Fruit fly (Drosophila melanogaster) whole organism, prepupa: ENCODE results near the gene Arpc3B.

ENCODE experiments used
- Blimp-1 ChIP-seq: fragments of 200-800 bp; sonication (Bioruptor generic); optimal IDR thresholded peaks from 3 replicates; lab custom pipeline; 2017; ENCODE audit warnings: missing biosample characterization, missing genetic modification characterization, mild to moderate bottlenecking, moderate library complexity, missing genetic modification reagents
- CG10631 ChIP-seq: fragments of 200-800 bp; sonication (Bioruptor generic); optimal IDR thresholded peaks from 2 replicates; lab custom pipeline; 2016; ENCODE audit warnings: missing biosample characterization, missing genetic modification characterization
- CG11762 ChIP-seq: fragments of 200-800 bp; sonication (Bioruptor generic); optimal IDR thresholded peaks from 3 replicates; lab custom pipeline; 2016; ENCODE audit warnings: missing biosample characterization, missing genetic modification characterization; ENCODE audit not compliant: insufficient read depth
- CG11902 ChIP-seq: fragments of 200-800 bp; sonication (Bioruptor generic); optimal IDR thresholded peaks from 3 replicates; lab custom pipeline; 2016; ENCODE audit warnings: missing biosample characterization, missing genetic modification characterization
- CG15336 ChIP-seq: fragments of 200-800 bp; sonication (Bioruptor generic); IDR thresholded peaks from 2 replicates; pipeline ENCODE4 v1.3.6; 2022; ENCODE audit warnings: missing biosample characterization, missing genetic modification characterization
- CG1621 ChIP-seq: fragments of 200-800 bp; sonication (Bioruptor generic); optimal IDR thresholded peaks from 3 replicates; lab custom pipeline; 2018; ENCODE audit warnings: missing biosample characterization, mild to moderate bottlenecking, missing genetic modification characterization
- CG16779 ChIP-seq: fragments of 200-800 bp; sonication (Bioruptor generic); optimal IDR thresholded peaks from 3 replicates; lab custom pipeline; 2017; ENCODE audit warnings: missing biosample characterization, mild to moderate bottlenecking, missing genetic modification characterization
- CG3032 ChIP-seq: fragments of 200-800 bp; optimal IDR thresholded peaks from 2 replicates; lab custom pipeline; 2019; ENCODE audit warnings: missing biosample characterization, mild to moderate bottlenecking, missing genetic modification characterization, moderate library complexity
- CG32006 ChIP-seq: fragments of 200-800 bp; sonication (Bioruptor generic); optimal IDR thresholded peaks from 3 replicates; lab custom pipeline; 2017; ENCODE audit warnings: missing biosample characterization, mild to moderate bottlenecking, missing genetic modification characterization
- CG34406 ChIP-seq: fragments of 200-800 bp; sonication (Bioruptor generic); optimal IDR thresholded peaks from 3 replicates; lab custom pipeline; 2016; ENCODE audit warnings: missing biosample characterization, missing genetic modification characterization
- CG3919 ChIP-seq: fragments of 200-800 bp; sonication (Bioruptor generic); optimal IDR thresholded peaks from 3 replicates; lab custom pipeline; 2016; ENCODE audit warnings: missing biosample characterization, missing genetic modification characterization
- CG4318 ChIP-seq: fragments of 200-800 bp; sonication (Bioruptor generic); optimal IDR thresholded peaks from 3 replicates; lab custom pipeline; 2017; ENCODE audit warnings: missing biosample characterization, mild to moderate bottlenecking, missing genetic modification characterization
- CG6163 ChIP-seq: fragments of 200-800 bp; sonication (Bioruptor generic); IDR thresholded peaks from 3 replicates; pipeline ENCODE4 v1.3.6; 2022; ENCODE audit warnings: missing biosample characterization, missing genetic modification characterization
- CG6276 ChIP-seq: fragments of 200-800 bp; sonication (Bioruptor generic); optimal IDR thresholded peaks from 2 replicates; lab custom pipeline; 2017; ENCODE audit warnings: missing biosample characterization, mild to moderate bottlenecking, missing genetic modification characterization
- CG6808 ChIP-seq: fragments of 200-800 bp; sonication (Bioruptor generic); optimal IDR thresholded peaks from 3 replicates; lab custom pipeline; 2017; ENCODE audit warnings: missing biosample characterization, missing genetic modification characterization, mild to moderate bottlenecking, moderate library complexity, missing genetic modification reagents
- CG6854 ChIP-seq: fragments of 200-800 bp; sonication (Bioruptor generic); optimal IDR thresholded peaks from 2 replicates; lab custom pipeline; 2017; ENCODE audit warnings: missing biosample characterization, mild to moderate bottlenecking, missing genetic modification characterization
- CG7368 ChIP-seq: fragments of 200-800 bp; sonication (Bioruptor generic); optimal IDR thresholded peaks from 3 replicates; lab custom pipeline; 2016; ENCODE audit warnings: missing biosample characterization, missing genetic modification characterization
- CG8119 ChIP-seq: fragments of 200-800 bp; sonication (Bioruptor generic); IDR thresholded peaks from 3 replicates; pipeline ENCODE4 v1.3.6; 2022; ENCODE audit warnings: missing biosample characterization, missing genetic modification characterization
- CG8632 ChIP-seq: fragments of 200-800 bp; sonication (Bioruptor generic); optimal IDR thresholded peaks from 3 replicates; lab custom pipeline; 2016; ENCODE audit warnings: missing biosample characterization, missing genetic modification characterization
- CG9139 ChIP-seq: fragments of 200-800 bp; sonication (Bioruptor generic); optimal IDR thresholded peaks from 3 replicates; lab custom pipeline; 2017; ENCODE audit warnings: missing biosample characterization, mild to moderate bottlenecking, missing genetic modification characterization
- Ets21C ChIP-seq: fragments of 200-800 bp; sonication (Bioruptor generic); optimal IDR thresholded peaks from 3 replicates; lab custom pipeline; 2016; ENCODE audit warnings: missing biosample characterization, missing genetic modification characterization
- Ets96B ChIP-seq: fragments of 200-800 bp; optimal IDR thresholded peaks from 2 replicates; lab custom pipeline; 2019; ENCODE audit warnings: missing biosample characterization, mild to moderate bottlenecking, missing genetic modification characterization, moderate library complexity
- Gug ChIP-seq: fragments of 200-800 bp; sonication (Bioruptor generic); IDR thresholded peaks from 2 replicates; pipeline ENCODE4 v1.3.6; 2022; ENCODE audit warnings: missing biosample characterization, missing genetic modification characterization
- Hr38 ChIP-seq: sonication (Bioruptor generic); optimal IDR thresholded peaks from 2 replicates; lab custom pipeline; 2016; ENCODE audit warnings: missing biosample characterization, missing genetic modification characterization
- Hr39 ChIP-seq: fragments of 200-800 bp; sonication (Bioruptor generic); optimal IDR thresholded peaks from 2 replicates; lab custom pipeline; 2016; ENCODE audit warnings: missing biosample characterization, missing genetic modification characterization
- Hr4 ChIP-seq: fragments of 200-800 bp; sonication (Bioruptor generic); optimal IDR thresholded peaks from 3 replicates; lab custom pipeline; 2016; ENCODE audit warnings: missing biosample characterization, missing genetic modification characterization
- Lpt ChIP-seq: fragments of 200-800 bp; sonication (Bioruptor generic); optimal IDR thresholded peaks from 3 replicates; lab custom pipeline; 2016; ENCODE audit warnings: missing biosample characterization, missing genetic modification characterization
- Met ChIP-seq: fragments of 200-800 bp; sonication (Bioruptor generic); optimal IDR thresholded peaks from 3 replicates; lab custom pipeline; 2016; ENCODE audit warnings: missing biosample characterization, missing genetic modification characterization
- OdsH ChIP-seq: fragments of 200-800 bp; sonication (Bioruptor generic); optimal IDR thresholded peaks from 3 replicates; lab custom pipeline; 2016; ENCODE audit warnings: missing biosample characterization, missing genetic modification characterization
- Sox102F ChIP-seq: fragments of 200-800 bp; sonication (Bioruptor generic); optimal IDR thresholded peaks from 2 replicates; lab custom pipeline; 2016; ENCODE audit warnings: missing biosample characterization, mild to moderate bottlenecking, missing genetic modification characterization
- Sox14 ChIP-seq: fragments of 200-800 bp; sonication (Bioruptor generic); optimal IDR thresholded peaks from 3 replicates; lab custom pipeline; 2016; ENCODE audit warnings: missing biosample characterization, missing genetic modification characterization
- achi ChIP-seq: fragments of 200-800 bp; sonication (Bioruptor generic); optimal IDR thresholded peaks from 3 replicates; lab custom pipeline; 2016; ENCODE audit warnings: missing biosample characterization, missing genetic modification characterization
- acj6 ChIP-seq: fragments of 200-800 bp; sonication (Bioruptor generic); optimal IDR thresholded peaks from 3 replicates; lab custom pipeline; 2016; ENCODE audit warnings: missing biosample characterization, missing genetic modification characterization
- dac ChIP-seq: fragments of 200-800 bp; sonication (Bioruptor generic); optimal IDR thresholded peaks from 2 replicates; lab custom pipeline; 2017; ENCODE audit warnings: missing biosample characterization, mild to moderate bottlenecking, missing genetic modification characterization
- dsx ChIP-seq: fragments of 200-800 bp; optimal IDR thresholded peaks from 3 replicates; lab custom pipeline; 2019; ENCODE audit warnings: missing biosample characterization, mild to moderate bottlenecking, missing genetic modification characterization, moderate library complexity; ENCODE audit not compliant: poor library complexity, severe bottlenecking
- eg ChIP-seq: fragments of 200-800 bp; sonication (Bioruptor generic); IDR thresholded peaks from 3 replicates; pipeline ENCODE4 v1.3.6; 2022; ENCODE audit warnings: missing biosample characterization, missing genetic modification characterization
- fd59A ChIP-seq: fragments of 200-800 bp; sonication (Bioruptor generic); optimal IDR thresholded peaks from 2 replicates; lab custom pipeline; 2017; ENCODE audit warnings: missing biosample characterization, mild to moderate bottlenecking, missing genetic modification characterization, missing genetic modification reagents
- fd85E ChIP-seq: fragments of 200-800 bp; sonication (Bioruptor generic); optimal IDR thresholded peaks from 3 replicates; lab custom pipeline; 2016; ENCODE audit warnings: missing biosample characterization, missing genetic modification characterization
- lz ChIP-seq: fragments of 200-800 bp; sonication (Bioruptor generic); optimal IDR thresholded peaks from 3 replicates; lab custom pipeline; 2016; ENCODE audit warnings: missing biosample characterization, missing genetic modification characterization
- net ChIP-seq: fragments of 200-800 bp; sonication (Bioruptor generic); optimal IDR thresholded peaks from 3 replicates; lab custom pipeline; 2016; ENCODE audit warnings: missing biosample characterization, missing genetic modification characterization
- pdm3 ChIP-seq: fragments of 200-800 bp; sonication (Bioruptor generic); optimal IDR thresholded peaks from 3 replicates; lab custom pipeline; 2016; ENCODE audit warnings: missing biosample characterization, missing genetic modification characterization
- salr ChIP-seq, 2 experiments: fragments of 200-800 bp; sonication (Bioruptor generic); optimal IDR thresholded peaks; 3 replicates each; lab custom pipeline; 2016 to 2018; ENCODE audit warnings: missing biosample characterization in 2 of 2, missing genetic modification characterization in 2 of 2, mild to moderate bottlenecking in 1 of 2
- spab ChIP-seq: fragments of 200-800 bp; sonication (Bioruptor generic); optimal IDR thresholded peaks from 2 replicates; lab custom pipeline; 2017; ENCODE audit warnings: missing biosample characterization, mild to moderate bottlenecking, missing genetic modification characterization, missing genetic modification reagents
- ss ChIP-seq, 2 experiments: fragments of 200-800 bp; sonication (Bioruptor generic); optimal IDR thresholded peaks; 2 replicates in 1 of 2; 3 replicates in 1 of 2; lab custom pipeline; 2017 to 2018; ENCODE audit warnings: mild to moderate bottlenecking in 2 of 2, missing biosample characterization in 2 of 2, missing genetic modification characterization in 2 of 2, moderate library complexity in 1 of 2
- svp ChIP-seq: fragments of 200-800 bp; sonication (Bioruptor generic); peaks from one replicate; lab custom pipeline; 2016; ENCODE audit warnings: missing biosample characterization, missing genetic modification characterization
- topi ChIP-seq: fragments of 200-800 bp; sonication (Bioruptor generic); optimal IDR thresholded peaks from 3 replicates; lab custom pipeline; 2016; ENCODE audit warnings: missing biosample characterization, missing genetic modification characterization

Arpc3B gene

DNA sequence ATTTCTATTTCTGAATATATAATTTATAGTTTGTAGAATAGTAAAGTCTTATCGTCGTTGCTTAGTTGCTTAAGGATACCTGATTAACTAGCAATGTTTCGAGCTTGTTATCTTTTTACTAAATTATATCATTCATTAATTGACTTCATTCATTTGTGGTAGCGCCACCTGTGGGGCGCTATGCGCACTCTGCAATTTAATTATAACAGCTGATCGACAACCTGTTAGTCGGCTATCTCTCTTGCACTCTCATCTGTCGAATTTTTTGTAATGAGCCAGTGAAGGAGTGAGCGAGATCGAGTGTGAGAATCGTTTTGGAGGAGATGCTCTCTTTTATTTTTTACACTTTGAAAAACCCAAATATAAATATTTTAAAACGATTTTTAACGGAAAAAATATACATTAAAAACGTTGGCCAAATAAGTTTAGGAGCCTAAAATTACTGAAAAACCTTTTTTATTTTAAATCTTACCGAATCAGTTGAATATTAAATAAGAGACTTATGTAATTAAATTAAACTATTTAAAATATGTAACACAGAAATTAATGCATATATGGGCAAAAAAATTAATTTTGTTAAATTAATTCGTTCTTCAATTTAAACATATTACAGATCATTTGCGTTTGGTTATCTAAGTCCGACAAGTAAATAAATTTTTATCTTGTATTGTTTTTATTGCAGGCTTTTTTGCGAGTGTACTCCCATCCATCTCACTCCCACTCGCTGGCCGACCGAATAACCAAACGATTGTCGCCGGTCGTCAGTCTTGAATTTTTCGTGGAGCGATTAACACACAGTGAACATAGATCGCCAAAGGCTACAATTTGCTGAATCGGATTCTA, 14.4 kb downstream of the Arpc3B start, which contains the start of the genes CG16700 and CG4991 (continued):
- peak; percentile 55 for TF ChIP-seq Lpt (GFP tag; lab: Kevin White, UChicago)
- TF ChIP-seq CG6163 (GFP tag; lab: Robert Waterston, UW) = peak; percentile 57; the same call in 2 of the 3 replicates
- TF ChIP-seq fd85E (GFP tag; lab: Kevin White, UChicago) = no peak
- peak; percentile 84 for TF ChIP-seq CG8632 (GFP tag; lab: Kevin White, UChicago)
- peak; percentile 58 for TF ChIP-seq CG11902 (GFP tag; lab: Kevin White, UChicago)
- peak; percentile 65 for TF ChIP-seq Ets96B
- TF ChIP-seq CG16779 (tag; lab: Kevin White, UChicago) = peak; percentile 22
- TF ChIP-seq CG4318 (GFP tag; lab: Kevin White, UChicago) = peak; percentile 75
- TF ChIP-seq salr (GFP tag; optimal IDR thresholded peaks at IDR 0.05; lab: Kevin White, UChicago) = peak in 1 of 2 experiments; percentile 86
- peak; percentile 92 for TF ChIP-seq svp (GFP tag; lab: Kevin White, UChicago)
- TF ChIP-seq dsx (GFP tag; lab: Kevin White, UChicago) = peak; percentile 66
- peak; percentile 8 for TF ChIP-seq Ets21C
- TF ChIP-seq pdm3 = peak; percentile 58
- TF ChIP-seq Sox14 (GFP tag; lab: Kevin White, UChicago) = peak; percentile 42
- TF ChIP-seq dac (GFP tag; lab: Kevin White, UChicago) = no peak
- TF ChIP-seq Sox102F (GFP tag; lab: Kevin White, UChicago) = peak; percentile 17
- peak; percentile 58 to 82 for TF ChIP-seq ss (GFP tag; optimal IDR thresholded peaks at IDR 0.05; lab: Kevin White, UChicago)
- peak; percentile 73 for TF ChIP-seq CG3919 (GFP tag; lab: Kevin White, UChicago)
- peak; percentile 39 for TF ChIP-seq spab (GFP tag; lab: Kevin White, UChicago)
- peak; percentile 63 for TF ChIP-seq Hr4 (GFP tag; lab: Kevin White, UChicago)
- peak; percentile 0 for TF ChIP-seq CG9139
- TF ChIP-seq CG6854 (GFP tag; lab: Kevin White, UChicago) = no peak
- peak; percentile 79 for TF ChIP-seq CG34406 (GFP tag; lab: Kevin White, UChicago)
- peak; percentile 76 for TF ChIP-seq CG6276
- peak; percentile 31 for TF ChIP-seq CG11762 (GFP tag; lab: Kevin White, UChicago)
- peak; percentile 77 for TF ChIP-seq OdsH (GFP tag; lab: Kevin White, UChicago)
- peak; percentile 71 for TF ChIP-seq CG3032
- peak; percentile 70 for TF ChIP-seq achi (GFP tag; lab: Kevin White, UChicago)
- no peak for TF ChIP-seq Hr38 (GFP tag; lab: Kevin White, UChicago)
- peak; percentile 60 for TF ChIP-seq Blimp-1 (GFP tag; lab: Kevin White, UChicago)
- TF ChIP-seq Met (GFP tag; lab: Kevin White, UChicago) = peak; percentile 70
- peak; percentile 69 for TF ChIP-seq acj6

DNA sequence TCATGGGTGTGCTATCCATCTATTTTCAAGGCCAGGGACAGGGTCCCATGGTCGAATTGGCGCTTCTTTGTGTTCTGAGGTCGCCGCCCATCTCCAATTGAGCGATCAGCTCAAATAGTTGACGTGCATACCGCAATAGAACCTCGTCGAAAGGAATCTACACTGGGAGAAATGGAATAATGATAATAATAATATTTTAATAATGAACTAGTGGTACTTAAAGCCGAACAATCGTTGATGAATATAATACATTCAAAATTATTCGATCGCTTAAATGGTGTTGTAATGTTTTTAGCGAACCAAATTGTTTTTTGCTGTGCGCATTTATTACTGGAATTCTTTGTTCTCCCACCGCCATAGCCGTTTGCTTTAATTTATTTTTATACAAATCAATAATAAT, 15.1 kb downstream of the Arpc3B start:
- TF ChIP-seq eg (GFP tag; lab: Robert Waterston, UW) (peak; percentile 40; the same call in 1 of the 3 replicates), Lpt (GFP tag; lab: Kevin White, UChicago) (no peak), svp (GFP tag; lab: Kevin White, UChicago) (peak; percentile 38), net (GFP tag; lab: Kevin White, UChicago) (no peak), CG10631 (GFP tag; lab: Kevin White, UChicago) (peak; percentile 6), CG11902 (GFP tag; lab: Kevin White, UChicago) (no peak), CG15336 (GFP tag; lab: Robert Waterston, UW) (0 out of 2 replicates have a peak, but pooled peaks have one; percentile 25), CG7368 (GFP tag; lab: Kevin White, UChicago) (no peak), Hr38 (GFP tag; lab: Kevin White, UChicago) (no peak), CG32006 (peak; percentile 1), Gug (GFP tag; lab: Robert Waterston, UW) (0 out of 2 replicates have a peak, but pooled peaks have one; percentile 15), CG1621 (tag; lab: Kevin White, UChicago) (no peak), Hr39 (GFP tag; lab: Kevin White, UChicago) (no peak), lz (peak; percentile 13), Sox14 (GFP tag; lab: Kevin White, UChicago) (no peak), dsx (GFP tag; lab: Kevin White, UChicago) (no peak), CG8119 (GFP tag; lab: Robert Waterston, UW) (no peak), achi (GFP tag; lab: Kevin White, UChicago) (peak; percentile 18), topi (GFP tag; lab: Kevin White, UChicago) (peak; percentile 24), CG9139 (no peak), fd59A (GFP tag; lab: Kevin White, UChicago) (no peak), CG6808 (GFP tag; lab: Kevin White, UChicago) (no peak)
